Fruit fly (Drosophila melanogaster) whole organism, embryonic: ENCODE data around the gene CG32052.

Experiments used
- C15 ChIP-seq: fragments of 200-800 bp; sonication (Bioruptor generic); IDR thresholded peaks from 3 replicates; pipeline ENCODE4 v1.3.6; 2022; ENCODE audit warnings: missing biosample characterization, missing genetic modification characterization
- CG10209 ChIP-seq: fragments of 200-800 bp; sonication (Bioruptor generic); optimal IDR thresholded peaks from 3 replicates; lab custom pipeline; 2017; ENCODE audit warnings: missing biosample characterization, mild to moderate bottlenecking, missing genetic modification characterization, missing genetic modification reagents
- CG10274 ChIP-seq: fragments of 200-800 bp; sonication (Bioruptor generic); optimal IDR thresholded peaks from 3 replicates; lab custom pipeline; 2017; ENCODE audit warnings: missing biosample characterization, mild to moderate bottlenecking, missing genetic modification characterization
- CG11085 ChIP-seq: fragments of 200-800 bp; sonication (Bioruptor generic); IDR thresholded peaks from 2 replicates; pipeline ENCODE4 v1.3.6; 2022; ENCODE audit warnings: missing biosample characterization, missing genetic modification characterization
- CG11093 ChIP-seq: fragments of 200-800 bp; sonication (Bioruptor generic); IDR thresholded peaks from 3 replicates; pipeline ENCODE4 v1.3.6; 2022; ENCODE audit warnings: missing biosample characterization, missing genetic modification characterization
- CG12769 ChIP-seq: fragments of 200-800 bp; sonication (Bioruptor generic); optimal IDR thresholded peaks from 2 replicates; lab custom pipeline; 2019; ENCODE audit warnings: missing biosample characterization, mild to moderate bottlenecking, missing genetic modification characterization, moderate library complexity
- CG12942 ChIP-seq: fragments of 200-800 bp; sonication (Bioruptor generic); optimal IDR thresholded peaks from 3 replicates; lab custom pipeline; 2016; ENCODE audit warnings: missing biosample characterization, missing genetic modification characterization
- CG13296 ChIP-seq: fragments of 200-800 bp; sonication (Bioruptor generic); optimal IDR thresholded peaks from 3 replicates; lab custom pipeline; 2018; ENCODE audit warnings: missing biosample characterization, mild to moderate bottlenecking, missing genetic modification characterization
- CG15696 ChIP-seq: fragments of 200-800 bp; sonication (Bioruptor generic); optimal IDR thresholded peaks from 2 replicates; lab custom pipeline; 2019; ENCODE audit warnings: missing biosample characterization, mild to moderate bottlenecking, missing genetic modification characterization, moderate library complexity
- CG1647 ChIP-seq: fragments of 200-800 bp; sonication (Bioruptor generic); optimal IDR thresholded peaks from 3 replicates; lab custom pipeline; 2016; ENCODE audit warnings: missing biosample characterization, missing genetic modification characterization
- CG16779 ChIP-seq: fragments of 200-800 bp; sonication (Bioruptor generic); IDR thresholded peaks from 2 replicates; pipeline ENCODE4 v1.3.6; 2022; ENCODE audit warnings: missing biosample characterization, missing genetic modification characterization
- CG17385 ChIP-seq: fragments of 200-800 bp; sonication (Bioruptor generic); optimal IDR thresholded peaks from 3 replicates; lab custom pipeline; 2018; ENCODE audit warnings: missing biosample characterization, mild to moderate bottlenecking, missing genetic modification characterization
- CG2120 ChIP-seq: fragments of 200-800 bp; sonication (Bioruptor generic); optimal IDR thresholded peaks from 3 replicates; lab custom pipeline; 2016; ENCODE audit warnings: missing biosample characterization, missing genetic modification characterization
- CG2129 ChIP-seq: fragments of 200-800 bp; sonication (Bioruptor generic); IDR thresholded peaks from 2 replicates; pipeline ENCODE4 v1.3.6; 2022; ENCODE audit warnings: missing biosample characterization, missing genetic modification characterization; ENCODE audit not compliant: partially characterized antibody
- CG3847 ChIP-seq: fragments of 200-800 bp; sonication (Bioruptor generic); IDR thresholded peaks from 2 replicates; pipeline ENCODE4 v1.3.6; 2022; ENCODE audit warnings: missing biosample characterization, missing genetic modification characterization
- CG4328 ChIP-seq: fragments of 200-800 bp; sonication (Bioruptor generic); optimal IDR thresholded peaks from 3 replicates; lab custom pipeline; 2017; ENCODE audit warnings: missing biosample characterization, missing genetic modification reagents, missing genetic modification characterization
- CG4404 ChIP-seq: fragments of 200-800 bp; sonication (Bioruptor generic); IDR thresholded peaks from 2 replicates; pipeline ENCODE4 v1.3.6; 2022; ENCODE audit warnings: missing biosample characterization, missing genetic modification characterization
- CG4730 ChIP-seq: fragments of 200-800 bp; sonication (Bioruptor generic); IDR thresholded peaks from 2 replicates; pipeline ENCODE4 v1.3.6; 2022; ENCODE audit warnings: missing biosample characterization, missing genetic modification characterization
- CG9215 ChIP-seq: fragments of 200-800 bp; sonication (Bioruptor generic); IDR thresholded peaks from 2 replicates; pipeline ENCODE4 v1.3.6; 2022; ENCODE audit warnings: missing biosample characterization, missing genetic modification characterization
- CG9817 ChIP-seq: fragments of 200-800 bp; sonication (Bioruptor generic); optimal IDR thresholded peaks from 2 replicates; lab custom pipeline; 2018; ENCODE audit warnings: missing biosample characterization, mild to moderate bottlenecking, missing genetic modification characterization, moderate library complexity
- CoRest ChIP-seq: fragments of 200-800 bp; sonication (Bioruptor generic); optimal IDR thresholded peaks from 3 replicates; lab custom pipeline; 2018; ENCODE audit warnings: missing biosample characterization, mild to moderate bottlenecking, missing genetic modification characterization, moderate library complexity
- CrebB ChIP-seq: fragments of 200-800 bp; sonication (Bioruptor generic); optimal IDR thresholded peaks from 3 replicates; lab custom pipeline; 2018; ENCODE audit warnings: missing biosample characterization, mild to moderate bottlenecking, missing genetic modification characterization
- D19B ChIP-seq: fragments of 200-800 bp; sonication (Bioruptor generic); optimal IDR thresholded peaks from 2 replicates; lab custom pipeline; 2017; ENCODE audit warnings: missing biosample characterization, mild to moderate bottlenecking, missing genetic modification characterization
- Dad ChIP-seq: fragments of 200-800 bp; sonication (Bioruptor generic); optimal IDR thresholded peaks from 3 replicates; lab custom pipeline; 2016; ENCODE audit warnings: missing biosample characterization, missing genetic modification characterization
- Dfd ChIP-seq, 2 experiments: fragments of >200 bp; optimal IDR thresholded peaks; 2 replicates each; lab custom pipeline; 2017; ENCODE audit warnings: missing biosample characterization in 2 of 2, missing genetic modification characterization in 2 of 2
- Hmr ChIP-seq: fragments of 200-800 bp; sonication (Bioruptor generic); optimal IDR thresholded peaks from 3 replicates; lab custom pipeline; 2017; ENCODE audit warnings: mild to moderate bottlenecking, missing biosample characterization, missing genetic modification reagents, missing genetic modification characterization
- Kr ChIP-seq: fragments of 200-800 bp; sonication (Bioruptor generic); optimal IDR thresholded peaks from 2 replicates; lab custom pipeline; 2017; ENCODE audit warnings: missing biosample characterization, mild to moderate bottlenecking, missing genetic modification characterization
- MESR4 ChIP-seq: fragments of 200-800 bp; sonication (Bioruptor generic); optimal IDR thresholded peaks from 2 replicates; lab custom pipeline; 2018; ENCODE audit warnings: missing biosample characterization, mild to moderate bottlenecking, missing genetic modification characterization, moderate library complexity
- Meics ChIP-seq: fragments of 200-800 bp; sonication (Bioruptor generic); optimal IDR thresholded peaks from 2 replicates; lab custom pipeline; 2017; ENCODE audit warnings: missing biosample characterization, mild to moderate bottlenecking, missing genetic modification characterization
- Myb ChIP-seq: fragments of 200-800 bp; sonication (Bioruptor generic); optimal IDR thresholded peaks from 2 replicates; lab custom pipeline; 2016; ENCODE audit warnings: missing biosample characterization, missing genetic modification characterization
- NC2β ChIP-seq: fragments of 200-800 bp; sonication (Bioruptor generic); optimal IDR thresholded peaks from 2 replicates; lab custom pipeline; 2016; ENCODE audit warnings: missing biosample characterization, missing genetic modification characterization
- NfI ChIP-seq: fragments of 200-800 bp; sonication (Bioruptor generic); optimal IDR thresholded peaks from 3 replicates; lab custom pipeline; 2018; ENCODE audit warnings: missing biosample characterization, mild to moderate bottlenecking, missing genetic modification characterization, moderate library complexity
- PHDP ChIP-seq: fragments of 200-800 bp; sonication (Bioruptor generic); optimal IDR thresholded peaks from 3 replicates; lab custom pipeline; 2018; ENCODE audit warnings: missing biosample characterization, mild to moderate bottlenecking, missing genetic modification characterization, moderate library complexity
- Side ChIP-seq: fragments of 200-800 bp; sonication (Bioruptor generic); optimal IDR thresholded peaks from 2 replicates; lab custom pipeline; 2016; ENCODE audit warnings: missing biosample characterization, missing genetic modification characterization
- Vsx1 ChIP-seq: fragments of 200-800 bp; sonication (Bioruptor generic); optimal IDR thresholded peaks from 2 replicates; lab custom pipeline; 2017; ENCODE audit warnings: missing biosample characterization, mild to moderate bottlenecking, missing genetic modification characterization, missing genetic modification reagents
- cad ChIP-seq: fragments of >200 bp; optimal IDR thresholded peaks from 2 replicates; lab custom pipeline; 2017; ENCODE audit warnings: missing biosample characterization, missing genetic modification characterization
- crol ChIP-seq: fragments of 200-800 bp; sonication (Bioruptor generic); IDR thresholded peaks from 2 replicates; pipeline ENCODE4 v1.3.6; 2022; ENCODE audit warnings: missing biosample characterization, missing genetic modification characterization
- crp ChIP-seq, 2 experiments: fragments of 200-800 bp; sonication (Bioruptor generic); optimal IDR thresholded peaks; 2 replicates in 1 of 2; 3 replicates in 1 of 2; lab custom pipeline; 2017; ENCODE audit warnings: missing biosample characterization in 2 of 2, missing genetic modification characterization in 2 of 2, mild to moderate bottlenecking in 1 of 2, moderate library complexity in 1 of 2
- danr ChIP-seq: fragments of 200-800 bp; sonication (Bioruptor generic); IDR thresholded peaks from 2 replicates; pipeline ENCODE4 v1.3.6; 2022; ENCODE audit warnings: missing biosample characterization, missing genetic modification characterization
- grau ChIP-seq: fragments of 200-800 bp; optimal IDR thresholded peaks from 3 replicates; lab custom pipeline; 2019; ENCODE audit warnings: missing biosample characterization, mild to moderate bottlenecking, missing genetic modification characterization, moderate library complexity
- kni ChIP-seq: fragments of 200-800 bp; sonication (Bioruptor generic); optimal IDR thresholded peaks from 3 replicates; lab custom pipeline; 2017; ENCODE audit warnings: mild to moderate bottlenecking, missing biosample characterization, missing genetic modification reagents, missing genetic modification characterization
- maf-S ChIP-seq: fragments of 200-800 bp; sonication (Bioruptor generic); optimal IDR thresholded peaks from 2 replicates; lab custom pipeline; 2016; ENCODE audit warnings: missing biosample characterization, missing genetic modification characterization
- oc ChIP-seq: fragments of 200-800 bp; sonication (Bioruptor generic); optimal IDR thresholded peaks from 2 replicates; lab custom pipeline; 2018; ENCODE audit warnings: missing biosample characterization, mild to moderate bottlenecking, missing genetic modification characterization, moderate library complexity
- peb ChIP-seq: fragments of 200-800 bp; sonication (Bioruptor generic); IDR thresholded peaks from 2 replicates; pipeline ENCODE4 v1.3.6; 2022; ENCODE audit warnings: missing biosample characterization, missing genetic modification characterization
- tap ChIP-seq: fragments of 200-800 bp; optimal IDR thresholded peaks from 3 replicates; lab custom pipeline; 2019; ENCODE audit warnings: missing biosample characterization, mild to moderate bottlenecking, missing genetic modification characterization, moderate library complexity
- tup ChIP-seq: fragments of 200-800 bp; sonication (Bioruptor generic); optimal IDR thresholded peaks from 2 replicates; lab custom pipeline; 2016; ENCODE audit warnings: missing biosample characterization, mild to moderate bottlenecking, missing genetic modification characterization, moderate library complexity
- twi ChIP-seq: fragments of 200-800 bp; optimal IDR thresholded peaks from 2 replicates; lab custom pipeline; 2019; ENCODE audit warnings: missing biosample characterization, mild to moderate bottlenecking, missing genetic modification characterization, moderate library complexity
- usp ChIP-seq: fragments of >200 bp; optimal IDR thresholded peaks from 2 replicates; lab custom pipeline; 2017; ENCODE audit warnings: missing biosample characterization, missing genetic modification characterization
- vnd ChIP-seq: fragments of 200-800 bp; sonication (Bioruptor generic); IDR thresholded peaks from 3 replicates; pipeline ENCODE4 v1.3.6; 2022; ENCODE audit warnings: missing biosample characterization, missing genetic modification characterization; ENCODE audit not compliant: partially characterized antibody
- zfh1 ChIP-seq: fragments of 200-800 bp; sonication (Bioruptor generic); IDR thresholded peaks from 3 replicates; pipeline ENCODE4 v1.3.6; 2022; ENCODE audit warnings: missing biosample characterization, missing genetic modification characterization

The CG32052 gene

dm6 chr3L:9847420-9847977 is 60.7 kb downstream of the CG32052 start (continued):
- peak; percentile 22; the same call in 1 of the 2 replicates for TF ChIP-seq CG9215 (GFP tag; lab: Robert Waterston, UW)
- peak; percentile 60 for TF ChIP-seq PHDP (tag; lab: Kevin White, UChicago)
- 0 out of 3 replicates have a peak, but pooled peaks have one; percentile 7 for TF ChIP-seq CG11093 (GFP tag; lab: Robert Waterston, UW)
- TF ChIP-seq CG1647 (GFP tag; lab: Kevin White, UChicago), result no peak
- TF ChIP-seq usp (GFP tag; lab: Kevin White, UChicago), result no peak
- TF ChIP-seq Vsx1 (GFP tag; lab: Kevin White, UChicago), result no peak
- TF ChIP-seq Hmr (GFP tag; lab: Kevin White, UChicago), result peak; percentile 30
- TF ChIP-seq tup (GFP tag; lab: Kevin White, UChicago), result no peak
- TF ChIP-seq NfI (GFP tag; lab: Kevin White, UChicago), result peak; percentile 51
- TF ChIP-seq CG16779, result 0 out of 2 replicates have a peak, but pooled peaks have one; percentile 33
- TF ChIP-seq C15 (GFP tag; lab: Robert Waterston, UW), result no peak
- TF ChIP-seq Meics, result peak; percentile 69
- TF ChIP-seq CG2120 (GFP tag; lab: Kevin White, UChicago), result peak; percentile 80
- peak; percentile 79 for TF ChIP-seq CG12769 (tag; lab: Kevin White, UChicago)
- no peak for TF ChIP-seq vnd (GFP tag; lab: Robert Waterston, UW)
- no peak for TF ChIP-seq Myb (GFP tag; lab: Kevin White, UChicago)
- no peak for TF ChIP-seq danr (GFP tag; lab: Robert Waterston, UW)
- peak; percentile 46 for TF ChIP-seq CG10209 (GFP tag; lab: Kevin White, UChicago)
- no peak for TF ChIP-seq CG11085 (GFP tag; lab: Robert Waterston, UW)
- peak; percentile 56 for TF ChIP-seq CG17385 (GFP tag; lab: Kevin White, UChicago)
- peak; percentile 29 for TF ChIP-seq CG4328 (GFP tag; lab: Kevin White, UChicago)
- TF ChIP-seq Dad, result no peak
- TF ChIP-seq grau, result peak; percentile 65
- TF ChIP-seq CrebB (tag; lab: Kevin White, UChicago), result peak; percentile 36
- no peak for TF ChIP-seq CG2129 (GFP tag; lab: Robert Waterston, UW)
- TF ChIP-seq NC2β (GFP tag; lab: Kevin White, UChicago), result no peak
- no peak for TF ChIP-seq CG4404 (GFP tag; lab: Robert Waterston, UW)
- no peak for TF ChIP-seq twi (tag; lab: Kevin White, UChicago)
- no peak for TF ChIP-seq peb (GFP tag; lab: Robert Waterston, UW)
- no peak for TF ChIP-seq kni (GFP tag; lab: Kevin White, UChicago)
- TF ChIP-seq CG13296 (GFP tag; lab: Kevin White, UChicago), result peak; percentile 51
- TF ChIP-seq CG15696 (tag; lab: Kevin White, UChicago), result no peak
- TF ChIP-seq zfh1 (GFP tag; lab: Robert Waterston, UW), result no peak
- no peak for TF ChIP-seq oc (tag; lab: Kevin White, UChicago)
- no peak for TF ChIP-seq Dfd (GFP tag; optimal IDR thresholded peaks at IDR 0.05; lab: Kevin White, UChicago)
- no peak for TF ChIP-seq CG4730 (GFP tag; lab: Robert Waterston, UW)
- no peak for TF ChIP-seq crol (GFP tag; lab: Robert Waterston, UW)
- no peak for TF ChIP-seq Side (GFP tag; lab: Kevin White, UChicago)
- TF ChIP-seq CG3847, result peak; percentile 34; the same call in 1 of the 2 replicates
- TF ChIP-seq maf-S (GFP tag; lab: Kevin White, UChicago), result no peak
- TF ChIP-seq tap (tag; lab: Kevin White, UChicago), result peak; percentile 57
- no peak for TF ChIP-seq crp (GFP tag; optimal IDR thresholded peaks at IDR 0.05; lab: Kevin White, UChicago)
- peak; percentile 57 for TF ChIP-seq CoRest
- no peak for TF ChIP-seq Kr (GFP tag; lab: Kevin White, UChicago)
- no peak for TF ChIP-seq MESR4
- peak; percentile 55 for TF ChIP-seq CG9817 (tag; lab: Kevin White, UChicago)
- peak; percentile 24 for TF ChIP-seq CG10274 (GFP tag; lab: Kevin White, UChicago)
- peak; percentile 8 for TF ChIP-seq CG12942
- TF ChIP-seq D19B, result peak; percentile 33
- no peak for TF ChIP-seq cad (GFP tag; lab: Kevin White, UChicago)
